Worm (Caenorhabditis elegans) whole organism, young adult: Measurements from ENCODE around the gene W02A2.5.

Source experiments
- D2030.7 ChIP-seq: fragments of 200-800 bp; sonication (Bioruptor generic); IDR thresholded peaks from 2 replicates; pipeline ENCODE4 v1.3.6; 2022; ENCODE audit warnings: missing genetic modification reagents, missing genetic modification characterization, missing compliant biosample characterization
- ama-1 ChIP-seq, 3 experiments: fragments of 150-350 bp in 1 of 3; sonication (generic microtip) in 2 of 3; optimal IDR thresholded peaks; 2 replicates each; lab custom pipeline; 2014 to 2018; ENCODE audit warnings: missing biosample characterization in 2 of 3, missing genetic modification characterization in 2 of 3, missing genetic modification reagents in 2 of 3
- cebp-1 ChIP-seq, 2 experiments: fragments of 200-800 bp in 1 of 2; sonication (Bioruptor generic) in 1 of 2; sonication (generic microtip) in 1 of 2; IDR thresholded peaks in 1 of 2; optimal IDR thresholded peaks in 1 of 2; 2 replicates each; pipeline versions ENCODE4 v1.3.6 to Lab custom; 2017 to 2022; ENCODE audit warnings: missing compliant biosample characterization in 2 of 2, missing genetic modification characterization in 2 of 2, mild to moderate bottlenecking in 1 of 2, missing genetic modification reagents in 1 of 2, moderate library complexity in 1 of 2
- die-1 ChIP-seq: sonication (generic microtip); optimal IDR thresholded peaks from 2 replicates; lab custom pipeline; 2016; ENCODE audit warnings: missing genotype, mild to moderate bottlenecking, missing genetic modification characterization, missing compliant biosample characterization
- dpff-1 ChIP-seq: sonication (generic microtip); optimal IDR thresholded peaks from 2 replicates; lab custom pipeline; 2017; ENCODE audit warnings: mild to moderate bottlenecking, missing genetic modification characterization, missing compliant biosample characterization
- gei-17 ChIP-seq: fragments of 200-800 bp; sonication (Bioruptor generic); optimal IDR thresholded peaks from 2 replicates; lab custom pipeline; 2018; ENCODE audit warnings: mild to moderate bottlenecking, missing genetic modification characterization, missing compliant biosample characterization
- lin-35 ChIP-seq, 3 experiments: fragments of 150-350 bp in 2 of 3; sonication (generic microtip) in 1 of 3; optimal IDR thresholded peaks; 2 replicates each; lab custom pipeline; 2014 to 2018; ENCODE audit warnings: missing biosample characterization in 3 of 3, missing genetic modification characterization in 3 of 3, missing genetic modification reagents in 3 of 3
- rcor-1 ChIP-seq: fragments of 200-800 bp; sonication (Bioruptor generic); IDR thresholded peaks from 2 replicates; pipeline ENCODE4 v1.3.6; 2022; ENCODE audit warnings: missing genetic modification reagents, missing genetic modification characterization, missing compliant biosample characterization
- repo-1 ChIP-seq: sonication (generic microtip); optimal IDR thresholded peaks from 2 replicates; lab custom pipeline; 2017; ENCODE audit warnings: mild to moderate bottlenecking, missing genetic modification characterization, missing compliant biosample characterization
- snpc-1.3 ChIP-seq: sonication (generic microtip); optimal IDR thresholded peaks from 2 replicates; lab custom pipeline; 2017; ENCODE audit warnings: missing genetic modification characterization, mild to moderate bottlenecking, missing compliant biosample characterization, antibody characterized with exemption, moderate library complexity, missing genotype, missing genetic modification reagents; ENCODE audit not compliant: insufficient read depth
- snpc-4 ChIP-seq, 5 experiments: fragments of 150-350 bp in 1 of 5; sonication (generic microtip) in 4 of 5; optimal IDR thresholded peaks; 2 replicates each; lab custom pipeline; 2014 to 2018; ENCODE audit warnings: missing genetic modification characterization in 5 of 5, missing biosample characterization in 3 of 5, antibody characterized with exemption in 2 of 5, mild to moderate bottlenecking in 2 of 5, missing compliant biosample characterization in 2 of 5, missing genotype in 2 of 5, moderate library complexity in 2 of 5, missing genetic modification reagents in 1 of 5
- tlf-1 ChIP-seq: fragments of 200-800 bp; sonication (Bioruptor generic); optimal IDR thresholded peaks from 2 replicates; lab custom pipeline; 2018; ENCODE audit warnings: mild to moderate bottlenecking, missing genetic modification characterization, missing compliant biosample characterization
- unc-130 ChIP-seq: sonication (generic microtip); optimal IDR thresholded peaks from 2 replicates; lab custom pipeline; 2016; ENCODE audit warnings: missing genetic modification reagents, missing genetic modification characterization, missing compliant biosample characterization

DNA sequence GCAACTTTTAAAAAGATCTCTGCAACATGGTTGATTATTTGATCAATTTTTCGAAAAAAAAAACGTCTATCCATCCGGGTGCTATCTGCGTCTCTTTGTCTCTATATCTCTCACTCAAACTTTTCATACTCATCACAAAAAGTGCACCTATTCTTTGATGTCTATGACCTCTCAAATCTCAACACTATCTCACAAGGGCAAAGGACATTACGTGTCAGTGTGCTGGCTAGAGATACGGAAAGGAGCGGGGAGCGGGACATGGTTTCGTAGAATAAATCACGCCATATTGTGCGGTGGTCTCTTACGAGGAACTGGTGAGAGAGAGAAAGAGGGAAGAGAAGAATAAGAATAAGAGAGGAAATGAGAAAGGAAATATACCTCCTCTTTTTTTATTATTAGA, 20.2 kb upstream of the W02A2.5 start:
- TF ChIP-seq repo-1 (tag; lab: Kevin White, UChicago) (no peak), D2030.7 (no peak), snpc-4 (GFP tag; optimal IDR thresholded peaks at IDR 0.05; lab: Kevin White, UChicago) (no peak), snpc-4 (tag; optimal IDR thresholded peaks at IDR 0.05; lab: Kevin White, UChicago) (peak in 3 of 4 experiments; percentile 31 to 51 (median 42)), dpff-1 (no peak), rcor-1 (GFP tag; lab: Robert Waterston, UW) (no peak), lin-35 (GFP tag; optimal IDR thresholded peaks at IDR 0.05; lab: Kevin White, UChicago) (peak in 1 of 3 experiments; percentile 31), unc-130 (GFP tag; lab: Kevin White, UChicago) (no peak), snpc-1.3 (tag; lab: Kevin White, UChicago) (no peak), die-1 (no peak), ama-1 (optimal IDR thresholded peaks at IDR 0.05; lab: Kevin White, UChicago) (no peak), ama-1 (GFP tag; optimal IDR thresholded peaks at IDR 0.05; lab: Kevin White, UChicago) (no peak), tlf-1 (GFP tag; lab: Kevin White, UChicago) (peak; percentile 64), cebp-1 (GFP tag; IDR thresholded peaks at IDR 0.05; lab: Robert Waterston, UW) (no peak), cebp-1 (tag; optimal IDR thresholded peaks at IDR 0.05; lab: Kevin White, UChicago) (peak; percentile 71), gei-17 (GFP tag; lab: Kevin White, UChicago) (peak; percentile 24)
